Worm (Caenorhabditis elegans) whole organism, L2 larva: ENCODE results near the gene flp-19.

Source experiments
- blmp-1 ChIP-seq: sonication (generic microtip); optimal IDR thresholded peaks from 2 replicates; lab custom pipeline; 2017; ENCODE audit warnings: missing genetic modification characterization, mild to moderate bottlenecking, missing compliant biosample characterization, antibody characterized with exemption, moderate library complexity; ENCODE audit not compliant: insufficient read depth
- ceh-82 ChIP-seq: fragments of 150-350 bp; optimal IDR thresholded peaks from 2 replicates; lab custom pipeline; 2014; ENCODE audit warnings: missing biosample characterization, missing genetic modification characterization
- dmd-4 ChIP-seq: sonication (generic microtip); optimal IDR thresholded peaks from 2 replicates; lab custom pipeline; 2017; ENCODE audit warnings: missing biosample characterization, missing genetic modification characterization
- egl-27 ChIP-seq: sonication (generic microtip); optimal IDR thresholded peaks from 3 replicates; lab custom pipeline; 2017; ENCODE audit warnings: missing biosample characterization, missing genetic modification reagents, missing genetic modification characterization
- fos-1 ChIP-seq: fragments of 150-350 bp; optimal IDR thresholded peaks from 2 replicates; lab custom pipeline; 2014; ENCODE audit warnings: missing biosample characterization, missing genetic modification characterization
- lin-13 ChIP-seq: fragments of 150-350 bp; optimal IDR thresholded peaks from 2 replicates; lab custom pipeline; 2014; ENCODE audit warnings: missing biosample characterization, missing genetic modification reagents, missing genetic modification characterization
- nhr-11 ChIP-seq: fragments of 150-350 bp; optimal IDR thresholded peaks from 2 replicates; lab custom pipeline; 2014; ENCODE audit warnings: missing biosample characterization, missing genetic modification characterization
- nhr-237 ChIP-seq: fragments of 150-350 bp; optimal IDR thresholded peaks from 2 replicates; lab custom pipeline; 2014; ENCODE audit warnings: missing biosample characterization, missing genetic modification characterization
- sma-9 ChIP-seq, 2 experiments: fragments of 150-350 bp in 1 of 2; sonication (generic microtip) in 1 of 2; optimal IDR thresholded peaks; 2 replicates each; lab custom pipeline; 2014 to 2016; ENCODE audit warnings: missing genetic modification characterization in 2 of 2, mild to moderate bottlenecking in 1 of 2, missing biosample characterization in 1 of 2, missing compliant biosample characterization in 1 of 2, missing genetic modification reagents in 1 of 2, moderate library complexity in 1 of 2
- ztf-11 ChIP-seq: sonication (generic microtip); optimal IDR thresholded peaks from 2 replicates; lab custom pipeline; 2017; ENCODE audit warnings: missing biosample characterization, missing genetic modification characterization

DNA sequence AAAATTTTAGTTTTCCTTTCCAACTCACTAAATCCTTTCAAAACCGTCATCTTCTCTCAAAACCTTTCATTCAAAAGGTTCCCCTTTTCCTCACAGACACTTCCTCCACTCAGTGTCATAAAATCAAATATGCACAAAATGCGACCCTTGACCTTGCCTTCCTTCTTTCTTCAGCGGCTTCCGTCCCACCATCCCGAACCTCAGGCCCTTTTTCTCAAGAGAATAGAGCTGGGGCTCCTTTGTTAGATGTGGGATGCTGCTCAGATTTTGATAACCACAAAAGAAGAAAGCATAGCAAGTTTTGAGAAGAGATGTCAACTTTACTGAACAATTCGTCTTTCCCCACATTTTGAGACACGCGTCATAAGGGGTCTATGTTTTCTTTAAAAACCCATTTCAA is 13.7 kb upstream of the flp-19 start:
- TF ChIP-seq ceh-82 (no peak), fos-1 (tag; lab: Kevin White, UChicago) (no peak), sma-9 (GFP tag; optimal IDR thresholded peaks at IDR 0.05; lab: Kevin White, UChicago) (no peak), sma-9 (tag; optimal IDR thresholded peaks at IDR 0.05; lab: Kevin White, UChicago) (no peak), lin-13 (GFP tag; lab: Kevin White, UChicago) (no peak), nhr-237 (tag; lab: Kevin White, UChicago) (no peak), egl-27 (no peak), dmd-4 (tag; lab: Kevin White, UChicago) (no peak), nhr-11 (tag; lab: Kevin White, UChicago) (no peak), ztf-11 (tag; lab: Kevin White, UChicago) (no peak), blmp-1 (no peak)
